Worm (Caenorhabditis elegans) whole organism, L2 larva: Measurements from ENCODE around the gene drd-10.

Experiments used
- F13H6.1 ChIP-seq: sonication (generic microtip); optimal IDR thresholded peaks from 2 replicates; lab custom pipeline; 2016; ENCODE audit warnings: missing genetic modification characterization, missing compliant biosample characterization
- R02D3.7 ChIP-seq: fragments of 150-350 bp; optimal IDR thresholded peaks from 2 replicates; lab custom pipeline; 2014; ENCODE audit warnings: missing biosample characterization, missing genetic modification characterization
- Y55F3AM.14 ChIP-seq: fragments of 200-800 bp; sonication (Bioruptor generic); optimal IDR thresholded peaks from 2 replicates; lab custom pipeline; 2018; ENCODE audit warnings: mild to moderate bottlenecking, missing genetic modification characterization, missing compliant biosample characterization
- aly-2 ChIP-seq: fragments of 150-350 bp; optimal IDR thresholded peaks from 2 replicates; lab custom pipeline; 2014; ENCODE audit warnings: missing biosample characterization, missing genetic modification characterization
- ama-1 ChIP-seq: fragments of 150-350 bp; optimal IDR thresholded peaks from 2 replicates; lab custom pipeline; 2018; ENCODE audit warnings: inconsistent platforms
- blmp-1 ChIP-seq: sonication (generic microtip); optimal IDR thresholded peaks from 2 replicates; lab custom pipeline; 2017; ENCODE audit warnings: missing genetic modification characterization, mild to moderate bottlenecking, missing compliant biosample characterization, antibody characterized with exemption, moderate library complexity; ENCODE audit not compliant: insufficient read depth
- ceh-82 ChIP-seq: fragments of 150-350 bp; optimal IDR thresholded peaks from 2 replicates; lab custom pipeline; 2014; ENCODE audit warnings: missing biosample characterization, missing genetic modification characterization
- crh-2 ChIP-seq: sonication (generic microtip); optimal IDR thresholded peaks from 2 replicates; lab custom pipeline; 2017; ENCODE audit warnings: missing biosample characterization, missing genetic modification characterization
- dmd-4 ChIP-seq: sonication (generic microtip); optimal IDR thresholded peaks from 2 replicates; lab custom pipeline; 2017; ENCODE audit warnings: missing biosample characterization, missing genetic modification characterization
- egl-27 ChIP-seq: sonication (generic microtip); optimal IDR thresholded peaks from 3 replicates; lab custom pipeline; 2017; ENCODE audit warnings: missing biosample characterization, missing genetic modification reagents, missing genetic modification characterization
- elt-1 ChIP-seq: fragments of 150-350 bp; optimal IDR thresholded peaks from 2 replicates; lab custom pipeline; 2014; ENCODE audit warnings: missing biosample characterization, missing genetic modification characterization
- elt-3 ChIP-seq: sonication (generic microtip); optimal IDR thresholded peaks from 2 replicates; lab custom pipeline; 2017; ENCODE audit warnings: missing biosample characterization, missing genetic modification characterization
- fos-1 ChIP-seq: fragments of 150-350 bp; optimal IDR thresholded peaks from 2 replicates; lab custom pipeline; 2014; ENCODE audit warnings: missing biosample characterization, missing genetic modification characterization
- gmeb-1 ChIP-seq: fragments of 150-350 bp; optimal IDR thresholded peaks from 2 replicates; lab custom pipeline; 2014; ENCODE audit warnings: missing biosample characterization, missing genetic modification characterization
- lin-13 ChIP-seq: fragments of 150-350 bp; optimal IDR thresholded peaks from 2 replicates; lab custom pipeline; 2014; ENCODE audit warnings: missing biosample characterization, missing genetic modification reagents, missing genetic modification characterization
- lin-39 ChIP-seq: fragments of 150-350 bp; optimal IDR thresholded peaks from 2 replicates; lab custom pipeline; 2014; ENCODE audit warnings: missing biosample characterization, missing genetic modification reagents, missing genetic modification characterization
- mab-5 ChIP-seq: fragments of 150-350 bp; optimal IDR thresholded peaks from 2 replicates; lab custom pipeline; 2014; ENCODE audit warnings: missing biosample characterization, missing genetic modification characterization
- mdl-1 ChIP-seq, 2 experiments: fragments of 150-350 bp in 1 of 2; sonication (generic microtip) in 1 of 2; optimal IDR thresholded peaks; 2 replicates each; lab custom pipeline; 2017; ENCODE audit warnings: missing biosample characterization in 2 of 2, missing genetic modification characterization in 2 of 2
- nhr-10 ChIP-seq: sonication (generic microtip); optimal IDR thresholded peaks from 2 replicates; lab custom pipeline; 2017; ENCODE audit warnings: missing biosample characterization, missing genetic modification characterization
- nhr-11 ChIP-seq: fragments of 150-350 bp; optimal IDR thresholded peaks from 2 replicates; lab custom pipeline; 2014; ENCODE audit warnings: missing biosample characterization, missing genetic modification characterization
- nhr-12 ChIP-seq: fragments of 150-350 bp; optimal IDR thresholded peaks from 2 replicates; lab custom pipeline; 2014; ENCODE audit warnings: missing biosample characterization, missing genetic modification characterization
- nhr-129 ChIP-seq: fragments of 150-350 bp; optimal IDR thresholded peaks from 2 replicates; lab custom pipeline; 2014; ENCODE audit warnings: missing biosample characterization, missing genetic modification characterization
- nhr-23 ChIP-seq: fragments of 150-350 bp; optimal IDR thresholded peaks from 2 replicates; lab custom pipeline; 2014; ENCODE audit warnings: missing biosample characterization, missing genetic modification reagents, missing genetic modification characterization
- nhr-237 ChIP-seq: fragments of 150-350 bp; optimal IDR thresholded peaks from 2 replicates; lab custom pipeline; 2014; ENCODE audit warnings: missing biosample characterization, missing genetic modification characterization
- nhr-25 ChIP-seq: fragments of 150-350 bp; sonication (generic microtip); optimal IDR thresholded peaks from 3 replicates; lab custom pipeline; 2014; ENCODE audit warnings: missing biosample characterization, missing genetic modification characterization
- nhr-6 ChIP-seq: fragments of 150-350 bp; optimal IDR thresholded peaks from 2 replicates; lab custom pipeline; 2014; ENCODE audit warnings: missing biosample characterization, missing genetic modification characterization
- nhr-77 ChIP-seq: fragments of 150-350 bp; optimal IDR thresholded peaks from 2 replicates; lab custom pipeline; 2014; ENCODE audit warnings: missing biosample characterization, missing genetic modification characterization
- skn-1 ChIP-seq: sonication (generic microtip); optimal IDR thresholded peaks from 2 replicates; lab custom pipeline; 2017; ENCODE audit warnings: missing biosample characterization, missing genetic modification characterization
- sma-9 ChIP-seq, 2 experiments: fragments of 150-350 bp in 1 of 2; sonication (generic microtip) in 1 of 2; optimal IDR thresholded peaks; 2 replicates each; lab custom pipeline; 2014 to 2016; ENCODE audit warnings: missing genetic modification characterization in 2 of 2, mild to moderate bottlenecking in 1 of 2, missing biosample characterization in 1 of 2, missing compliant biosample characterization in 1 of 2, missing genetic modification reagents in 1 of 2, moderate library complexity in 1 of 2
- unc-55 ChIP-seq: fragments of 150-350 bp; sonication (generic microtip); optimal IDR thresholded peaks from 3 replicates; lab custom pipeline; 2014; ENCODE audit warnings: missing biosample characterization, missing genetic modification reagents, missing genetic modification characterization
- zag-1 ChIP-seq: fragments of 150-350 bp; optimal IDR thresholded peaks from 2 replicates; lab custom pipeline; 2014; ENCODE audit warnings: missing biosample characterization, missing genetic modification characterization
- ztf-1 ChIP-seq: fragments of 200-800 bp; sonication (Bioruptor generic); conservative IDR thresholded peaks from 2 replicates; pipeline ENCODE4 v1.3.6; 2022; ENCODE audit warnings: missing genetic modification characterization, missing compliant biosample characterization
- ztf-11 ChIP-seq: sonication (generic microtip); optimal IDR thresholded peaks from 2 replicates; lab custom pipeline; 2017; ENCODE audit warnings: missing biosample characterization, missing genetic modification characterization

drd-10 gene

DNA sequence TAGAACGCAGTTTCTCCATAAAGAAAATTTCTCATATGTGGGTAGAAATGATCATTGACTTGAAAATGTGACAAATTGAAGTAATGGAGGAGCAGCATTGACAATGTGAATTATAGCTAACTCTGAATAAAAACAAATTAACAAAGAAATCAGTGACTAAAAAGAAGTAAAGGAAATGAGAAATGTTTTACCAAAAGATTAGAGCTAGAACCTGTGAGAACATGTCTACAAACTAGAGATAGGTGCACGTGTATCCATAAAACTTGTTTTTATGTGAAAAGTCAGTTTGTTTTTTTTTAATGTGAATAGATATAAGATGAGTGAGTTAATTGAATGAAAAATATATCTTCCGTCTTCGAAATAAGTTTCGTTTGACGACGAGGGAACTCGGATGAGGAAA is 28.4 kb upstream of the drd-10 start, which contains the start of gene sre-12:
TSS of gene sre-12 (minus strand) at position 101 of the 400 bp plus-strand sequence.
- TF ChIP-seq mab-5 (tag; lab: Kevin White, UChicago) = no peak
- no peak for TF ChIP-seq Y55F3AM.14 (GFP tag; lab: Kevin White, UChicago)
- TF ChIP-seq lin-13 (GFP tag; lab: Kevin White, UChicago) = no peak
- no peak for TF ChIP-seq ztf-1
- TF ChIP-seq gmeb-1 = no peak
- TF ChIP-seq nhr-23 (tag; lab: Kevin White, UChicago) = no peak
- TF ChIP-seq dmd-4 = no peak
- TF ChIP-seq blmp-1 (tag; lab: Kevin White, UChicago) = no peak
- TF ChIP-seq aly-2 (tag; lab: Kevin White, UChicago) = no peak
- TF ChIP-seq F13H6.1 (tag; lab: Kevin White, UChicago) = no peak
- TF ChIP-seq ztf-11 (tag; lab: Kevin White, UChicago) = no peak
- no peak for TF ChIP-seq zag-1
- TF ChIP-seq lin-39 = no peak
- no peak for TF ChIP-seq nhr-129 (tag; lab: Kevin White, UChicago)
- TF ChIP-seq elt-3 = no peak
- TF ChIP-seq ama-1 (lab: Kevin White, UChicago) = no peak
- no peak for TF ChIP-seq nhr-77 (tag; lab: Kevin White, UChicago)
- TF ChIP-seq ceh-82 (tag; lab: Kevin White, UChicago) = no peak

DNA sequence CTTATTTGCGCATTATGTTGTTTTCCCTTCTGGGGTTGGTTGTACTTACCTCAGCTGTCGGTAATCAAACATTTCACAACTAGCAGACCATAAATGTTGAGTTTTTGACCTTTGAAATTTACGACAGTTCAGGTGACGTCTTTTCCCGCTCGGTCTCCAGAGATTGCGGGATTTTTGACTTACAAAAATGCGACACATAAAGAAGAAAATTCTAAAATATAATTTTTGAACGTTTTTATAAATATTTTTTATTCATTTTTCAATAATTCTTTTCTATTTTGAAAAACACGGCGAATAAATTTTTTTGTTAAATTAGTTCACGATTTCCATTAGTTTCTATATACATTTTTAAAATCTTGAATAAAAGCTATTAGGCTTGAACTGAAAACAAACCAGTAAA is 24.6 kb upstream of the drd-10 start, which contains the start of gene nhr-161:
TSS of gene nhr-161 (minus strand) at position 101 of the 400 bp plus-strand sequence.
- TF ChIP-seq ceh-82 (tag; lab: Kevin White, UChicago) (no peak), crh-2 (tag; lab: Kevin White, UChicago) (no peak), nhr-25 (tag; lab: Kevin White, UChicago) (no peak), elt-1 (tag; lab: Kevin White, UChicago) (no peak), Y55F3AM.14 (GFP tag; lab: Kevin White, UChicago) (no peak), ztf-1 (no peak), nhr-6 (tag; lab: Kevin White, UChicago) (no peak), nhr-23 (tag; lab: Kevin White, UChicago) (no peak), nhr-10 (tag; lab: Kevin White, UChicago) (no peak), blmp-1 (tag; lab: Kevin White, UChicago) (no peak)

DNA sequence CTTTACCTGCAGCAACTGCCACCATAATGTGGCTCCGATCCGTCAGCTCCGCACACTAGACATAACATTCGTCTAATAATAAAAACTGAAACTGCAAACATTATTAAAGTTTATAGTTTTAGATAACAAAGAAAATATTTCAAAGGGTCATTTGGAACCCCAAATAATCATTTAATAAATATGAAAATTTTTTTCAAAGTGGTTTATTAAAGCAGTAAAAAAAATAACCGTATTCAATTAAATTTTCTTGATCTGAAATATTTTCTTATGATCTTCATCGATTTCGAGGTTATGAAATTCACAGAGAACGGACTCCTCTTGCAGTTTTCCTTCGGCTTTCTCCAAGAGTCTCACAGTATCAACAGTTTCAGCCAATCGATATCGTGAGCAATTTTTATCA is 21.5 kb upstream of the drd-10 start, which contains the start of gene nhr-163:
TSS of gene nhr-163 (minus strand) at position 101 of the 400 bp plus-strand sequence.
- TF ChIP-seq ceh-82 (tag; lab: Kevin White, UChicago) (no peak), nhr-25 (tag; lab: Kevin White, UChicago) (no peak), R02D3.7 (no peak), zag-1 (no peak), fos-1 (tag; lab: Kevin White, UChicago) (no peak), nhr-129 (tag; lab: Kevin White, UChicago) (no peak), nhr-237 (no peak), nhr-10 (tag; lab: Kevin White, UChicago) (no peak), nhr-12 (tag; lab: Kevin White, UChicago) (no peak), skn-1 (tag; lab: Kevin White, UChicago) (no peak), lin-13 (GFP tag; lab: Kevin White, UChicago) (no peak), aly-2 (tag; lab: Kevin White, UChicago) (no peak), mdl-1 (tag; optimal IDR thresholded peaks at IDR 0.05; lab: Kevin White, UChicago) (no peak), egl-27 (no peak), sma-9 (GFP tag; optimal IDR thresholded peaks at IDR 0.05; lab: Kevin White, UChicago) (no peak), sma-9 (tag; optimal IDR thresholded peaks at IDR 0.05; lab: Kevin White, UChicago) (no peak), unc-55 (no peak), nhr-23 (tag; lab: Kevin White, UChicago) (no peak), nhr-11 (no peak)
- TF ChIP-seq, all 48 proteins: peak for 0

DNA sequence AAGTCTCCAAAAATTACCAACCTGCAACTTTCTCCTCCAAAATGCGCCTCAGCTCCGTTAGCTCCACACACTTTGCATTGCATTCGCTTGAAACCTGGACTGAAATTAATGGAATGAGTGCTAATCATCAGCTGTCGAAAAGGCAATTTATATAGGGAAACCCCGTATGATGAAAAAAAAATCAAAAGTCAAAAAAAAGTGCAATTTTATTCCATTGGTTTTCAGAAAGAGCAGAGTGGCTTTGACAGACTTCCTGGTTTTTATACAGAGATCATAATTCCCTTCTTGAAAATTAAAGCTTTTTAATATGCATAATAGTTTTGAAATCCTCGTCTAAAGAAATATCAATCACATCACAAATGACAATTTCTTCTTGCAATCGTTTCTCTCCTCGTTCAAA is 19.7 kb upstream of the drd-10 start, which contains the start of gene nhr-139:
TSS of gene nhr-139 (minus strand) at position 101 of the 400 bp plus-strand sequence.
- TF ChIP-seq egl-27 (no peak), aly-2 (tag; lab: Kevin White, UChicago) (no peak)

DNA sequence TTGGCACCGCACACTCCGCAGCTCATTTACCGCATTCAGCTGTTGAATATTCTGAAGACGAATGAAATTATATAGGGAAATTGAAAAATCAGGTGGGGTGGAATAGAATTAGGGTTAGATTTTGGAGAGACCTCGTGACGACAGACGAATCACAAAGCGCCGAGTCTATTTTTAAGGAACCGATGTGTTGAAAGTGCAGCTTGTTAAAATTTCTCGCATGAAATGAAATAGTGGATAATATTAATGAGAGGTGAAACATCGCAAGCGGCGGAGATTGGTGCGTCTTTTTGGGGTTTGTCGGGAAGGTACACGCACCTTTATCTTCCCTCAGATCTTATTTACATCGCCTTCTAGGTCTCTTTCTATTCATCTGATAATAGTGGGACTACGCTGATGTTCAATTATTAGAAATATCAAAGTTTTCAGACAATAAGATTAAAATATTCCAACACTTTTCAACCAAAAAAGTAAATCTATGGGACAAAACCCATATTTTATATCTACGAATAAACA is 17.7 kb upstream of the drd-10 start, which contains the start of gene nhr-140:
TSS of gene nhr-140 (minus strand) at position 51 of the 513 bp plus-strand sequence.
- TF ChIP-seq ztf-11 (tag; lab: Kevin White, UChicago) = no peak
- TF ChIP-seq, all 48 proteins: peak for 0
